Worm (Caenorhabditis elegans) whole organism, early embryonic: ENCODE measurements around the gene vkmt-1.

ENCODE experiments used
- B0310.2 ChIP-seq: sonication (generic microtip); optimal IDR thresholded peaks from 2 replicates; lab custom pipeline; 2016; ENCODE audit warnings: mild to moderate bottlenecking, missing genetic modification characterization, missing compliant biosample characterization
- aly-1 ChIP-seq: sonication (generic microtip); optimal IDR thresholded peaks from 2 replicates; lab custom pipeline; 2016; ENCODE audit warnings: missing genetic modification characterization, missing compliant biosample characterization
- ama-1 ChIP-seq: fragments of 150-350 bp; optimal IDR thresholded peaks from 2 replicates; lab custom pipeline; 2014
- ceh-13 ChIP-seq: fragments of 200-800 bp; sonication (Bioruptor generic); optimal IDR thresholded peaks from 2 replicates; lab custom pipeline; 2018; ENCODE audit warnings: mild to moderate bottlenecking, missing genetic modification characterization, missing compliant biosample characterization
- ceh-36 ChIP-seq: sonication (generic microtip); optimal IDR thresholded peaks from 2 replicates; lab custom pipeline; 2016; ENCODE audit warnings: missing genetic modification characterization, inconsistent platforms, missing compliant biosample characterization
- ets-7 ChIP-seq: sonication (generic microtip); optimal IDR thresholded peaks from 2 replicates; lab custom pipeline; 2016; ENCODE audit warnings: missing genotype, missing genetic modification characterization, missing compliant biosample characterization
- flt-1 ChIP-seq: fragments of 200-800 bp; sonication (Bioruptor generic); IDR thresholded peaks from 2 replicates; pipeline ENCODE4 v1.3.6; 2022; ENCODE audit warnings: missing genetic modification characterization, missing compliant biosample characterization
- hmbx-1 ChIP-seq: sonication (generic microtip); optimal IDR thresholded peaks from 2 replicates; lab custom pipeline; 2016; ENCODE audit warnings: mild to moderate bottlenecking, missing genetic modification characterization, missing compliant biosample characterization
- pes-1 ChIP-seq: fragments of 200-800 bp; sonication (Bioruptor generic); IDR thresholded peaks from 2 replicates; pipeline ENCODE4 v1.3.6; 2022; ENCODE audit warnings: missing genetic modification reagents, missing genetic modification characterization, missing compliant biosample characterization
- scrt-1 ChIP-seq: fragments of 200-800 bp; sonication (Bioruptor generic); IDR thresholded peaks from 2 replicates; pipeline ENCODE4 v1.3.6; 2022; ENCODE audit warnings: missing genetic modification characterization, missing compliant biosample characterization
- sea-1 ChIP-seq: fragments of 200-800 bp; sonication (Bioruptor generic); conservative IDR thresholded peaks from 2 replicates; pipeline ENCODE4 v1.3.6; 2022; ENCODE audit warnings: missing genetic modification characterization, missing compliant biosample characterization
- tbx-11 ChIP-seq: fragments of 200-800 bp; sonication (Bioruptor generic); IDR thresholded peaks from 2 replicates; pipeline ENCODE4 v1.3.6; 2022; ENCODE audit warnings: missing genetic modification characterization, missing compliant biosample characterization
- tbx-37 ChIP-seq: fragments of 200-800 bp; sonication (Bioruptor generic); conservative IDR thresholded peaks from 2 replicates; pipeline ENCODE4 v1.3.6; 2022; ENCODE audit warnings: missing genetic modification reagents, missing genetic modification characterization, missing compliant biosample characterization
- tra-4 ChIP-seq: sonication (generic microtip); optimal IDR thresholded peaks from 2 replicates; lab custom pipeline; 2017; ENCODE audit warnings: missing genetic modification characterization, missing compliant biosample characterization

ce11 chrIV:12265877-12266276, 12.6 kb upstream of the vkmt-1 start:
- no peak for TF ChIP-seq ceh-13 (GFP tag; lab: Kevin White, UChicago)
- no peak for TF ChIP-seq flt-1 (GFP tag; lab: Robert Waterston, UW)
- TF ChIP-seq ama-1 (lab: Kevin White, UChicago) = no peak
- no peak for TF ChIP-seq hmbx-1
- no peak for TF ChIP-seq tbx-11 (GFP tag; lab: Robert Waterston, UW)
- TF ChIP-seq tra-4 (tag; lab: Kevin White, UChicago) = no peak
- TF ChIP-seq ceh-36 (tag; lab: Kevin White, UChicago) = no peak
- TF ChIP-seq pes-1 (GFP tag; lab: Robert Waterston, UW) = no peak
- no peak for TF ChIP-seq B0310.2 (tag; lab: Kevin White, UChicago)
- TF ChIP-seq tbx-37 (GFP tag; lab: Robert Waterston, UW) = no peak
- TF ChIP-seq scrt-1 = no peak
- TF ChIP-seq ets-7 (tag; lab: Kevin White, UChicago) = no peak
- TF ChIP-seq sea-1 = no peak
- no peak for TF ChIP-seq aly-1 (tag; lab: Kevin White, UChicago)
